Worm (Caenorhabditis elegans) whole organism, L2 larva: ENCODE data around the gene far-8.

Experiments
- mab-5 ChIP-seq: fragments of 150-350 bp; optimal IDR thresholded peaks from 2 replicates; lab custom pipeline; 2014; ENCODE audit warnings: missing biosample characterization, missing genetic modification characterization
- ztf-11 ChIP-seq: sonication (generic microtip); optimal IDR thresholded peaks from 2 replicates; lab custom pipeline; 2017; ENCODE audit warnings: missing biosample characterization, missing genetic modification characterization

ce11 chrIII:825256-825655 is 17.5 kb upstream of the far-8 start:
- TF ChIP-seq mab-5 (tag; lab: Kevin White, UChicago) (no peak), ztf-11 (no peak)
